Fruit fly (Drosophila melanogaster) whole organism, embryonic: ENCODE measurements around the gene wwk.

ENCODE experiments used
- Adf1 ChIP-seq: fragments of 200-800 bp; sonication (Bioruptor generic); IDR thresholded peaks from 2 replicates; pipeline ENCODE4 v1.3.6; 2022; ENCODE audit warnings: missing biosample characterization, missing genetic modification characterization
- Blimp-1 ChIP-seq: fragments of 200-800 bp; sonication (Bioruptor generic); optimal IDR thresholded peaks from 3 replicates; lab custom pipeline; 2018; ENCODE audit warnings: missing biosample characterization, missing genetic modification characterization, mild to moderate bottlenecking, moderate library complexity, missing genetic modification reagents
- CG10543 ChIP-seq: fragments of 200-800 bp; sonication (Bioruptor generic); optimal IDR thresholded peaks from 3 replicates; lab custom pipeline; 2017; ENCODE audit warnings: missing biosample characterization, mild to moderate bottlenecking, missing genetic modification characterization, moderate library complexity
- CG10959 ChIP-seq: fragments of 200-800 bp; sonication (Bioruptor generic); IDR thresholded peaks from 2 replicates; pipeline ENCODE4 v1.3.6; 2022; ENCODE audit warnings: missing biosample characterization, missing genetic modification characterization
- CG12071 ChIP-seq: fragments of 200-800 bp; sonication (Bioruptor generic); optimal IDR thresholded peaks from 3 replicates; lab custom pipeline; 2018; ENCODE audit warnings: missing biosample characterization, mild to moderate bottlenecking, missing genetic modification characterization
- CG12942 ChIP-seq: fragments of 200-800 bp; sonication (Bioruptor generic); optimal IDR thresholded peaks from 3 replicates; lab custom pipeline; 2016; ENCODE audit warnings: missing biosample characterization, missing genetic modification characterization
- CG13894 ChIP-seq: fragments of 200-800 bp; sonication (Bioruptor generic); optimal IDR thresholded peaks from 3 replicates; lab custom pipeline; 2018; ENCODE audit warnings: missing biosample characterization, mild to moderate bottlenecking, missing genetic modification characterization, moderate library complexity
- CG15269 ChIP-seq: fragments of 200-800 bp; sonication (Bioruptor generic); optimal IDR thresholded peaks from 2 replicates; lab custom pipeline; 2018; ENCODE audit warnings: missing biosample characterization, mild to moderate bottlenecking, missing genetic modification characterization, moderate library complexity
- CG16863 ChIP-seq: fragments of 200-800 bp; sonication (Bioruptor generic); optimal IDR thresholded peaks from 3 replicates; lab custom pipeline; 2016; ENCODE audit warnings: missing biosample characterization, missing genetic modification characterization
- CG17385 ChIP-seq: fragments of 200-800 bp; sonication (Bioruptor generic); optimal IDR thresholded peaks from 3 replicates; lab custom pipeline; 2018; ENCODE audit warnings: missing biosample characterization, mild to moderate bottlenecking, missing genetic modification characterization
- CG17568 ChIP-seq: fragments of 200-800 bp; sonication (Bioruptor generic); optimal IDR thresholded peaks from 2 replicates; lab custom pipeline; 2018; ENCODE audit warnings: missing biosample characterization, mild to moderate bottlenecking, missing genetic modification characterization, moderate library complexity
- CG18476 ChIP-seq: fragments of 200-800 bp; sonication (Bioruptor generic); optimal IDR thresholded peaks from 2 replicates; lab custom pipeline; 2016; ENCODE audit warnings: missing biosample characterization, mild to moderate bottlenecking, missing genetic modification characterization
- CG3995 ChIP-seq: fragments of 200-800 bp; sonication (Bioruptor generic); optimal IDR thresholded peaks from 3 replicates; lab custom pipeline; 2016; ENCODE audit warnings: missing biosample characterization, missing genetic modification characterization
- CG4282 ChIP-seq: fragments of 200-800 bp; sonication (Bioruptor generic); optimal IDR thresholded peaks from 2 replicates; lab custom pipeline; 2016; ENCODE audit warnings: missing biosample characterization, missing genetic modification characterization
- CG4328 ChIP-seq: fragments of 200-800 bp; sonication (Bioruptor generic); optimal IDR thresholded peaks from 3 replicates; lab custom pipeline; 2017; ENCODE audit warnings: missing biosample characterization, missing genetic modification reagents, missing genetic modification characterization
- CG5180 ChIP-seq: fragments of 200-800 bp; sonication (Bioruptor generic); optimal IDR thresholded peaks from 3 replicates; lab custom pipeline; 2017; ENCODE audit warnings: missing biosample characterization, missing genetic modification characterization, mild to moderate bottlenecking, moderate library complexity, missing genetic modification reagents
- CG6175 ChIP-seq: fragments of 200-800 bp; sonication (Bioruptor generic); IDR thresholded peaks from 3 replicates; pipeline ENCODE4 v1.3.6; 2022; ENCODE audit warnings: missing biosample characterization, missing genetic modification characterization
- CG6654 ChIP-seq: fragments of 200-800 bp; sonication (Bioruptor generic); optimal IDR thresholded peaks from 2 replicates; lab custom pipeline; 2017; ENCODE audit warnings: missing biosample characterization, mild to moderate bottlenecking, missing genetic modification characterization
- CG6813 ChIP-seq: fragments of 200-800 bp; sonication (Bioruptor generic); optimal IDR thresholded peaks from 2 replicates; lab custom pipeline; 2017; ENCODE audit warnings: missing biosample characterization, missing genetic modification characterization, mild to moderate bottlenecking, moderate library complexity, missing genetic modification reagents
- CG7357 ChIP-seq: fragments of 200-800 bp; sonication (Bioruptor generic); IDR thresholded peaks from 3 replicates; pipeline ENCODE4 v1.3.6; 2022; ENCODE audit warnings: missing biosample characterization, missing genetic modification characterization
- CG7556 ChIP-seq: fragments of 200-800 bp; sonication (Bioruptor generic); optimal IDR thresholded peaks from 2 replicates; lab custom pipeline; 2017; ENCODE audit warnings: missing biosample characterization, mild to moderate bottlenecking, missing genetic modification characterization
- CG7839 ChIP-seq: fragments of 200-800 bp; sonication (Bioruptor generic); optimal IDR thresholded peaks from 3 replicates; lab custom pipeline; 2018; ENCODE audit warnings: missing biosample characterization, mild to moderate bottlenecking, missing genetic modification characterization, moderate library complexity
- CG9932 ChIP-seq: fragments of 200-800 bp; sonication (Bioruptor generic); IDR thresholded peaks from 2 replicates; pipeline ENCODE4 v1.3.6; 2022; ENCODE audit warnings: missing biosample characterization, missing genetic modification characterization
- D19A ChIP-seq: fragments of 200-800 bp; optimal IDR thresholded peaks from 3 replicates; lab custom pipeline; 2019; ENCODE audit warnings: missing biosample characterization, mild to moderate bottlenecking, missing genetic modification characterization, moderate library complexity
- Dek ChIP-seq: fragments of 200-800 bp; sonication (Bioruptor generic); optimal IDR thresholded peaks from 3 replicates; lab custom pipeline; 2019; ENCODE audit warnings: missing biosample characterization, mild to moderate bottlenecking, missing genetic modification characterization, moderate library complexity
- H15 ChIP-seq: fragments of 200-800 bp; sonication (Bioruptor generic); IDR thresholded peaks from 3 replicates; pipeline ENCODE4 v1.3.6; 2022; ENCODE audit warnings: missing biosample characterization, missing genetic modification characterization
- HHEX ChIP-seq: fragments of 200-800 bp; sonication (Bioruptor generic); optimal IDR thresholded peaks from 3 replicates; lab custom pipeline; 2017; ENCODE audit warnings: missing biosample characterization, mild to moderate bottlenecking, missing genetic modification characterization, missing genetic modification reagents
- Hand ChIP-seq: fragments of 200-800 bp; sonication (Bioruptor generic); optimal IDR thresholded peaks from 2 replicates; lab custom pipeline; 2017; ENCODE audit warnings: mild to moderate bottlenecking, missing biosample characterization, missing genetic modification reagents, missing genetic modification characterization
- HmgD ChIP-seq: fragments of 200-800 bp; sonication (Bioruptor generic); optimal IDR thresholded peaks from 3 replicates; lab custom pipeline; 2016; ENCODE audit warnings: missing biosample characterization, missing genetic modification characterization
- MESR4 ChIP-seq: fragments of 200-800 bp; sonication (Bioruptor generic); optimal IDR thresholded peaks from 2 replicates; lab custom pipeline; 2018; ENCODE audit warnings: missing biosample characterization, mild to moderate bottlenecking, missing genetic modification characterization, moderate library complexity
- NK7.1 ChIP-seq: fragments of 200-800 bp; sonication (Bioruptor generic); optimal IDR thresholded peaks from 3 replicates; lab custom pipeline; 2016; ENCODE audit warnings: missing biosample characterization, missing genetic modification characterization
- Sin3A ChIP-seq: fragments of >200 bp; optimal IDR thresholded peaks from 2 replicates; lab custom pipeline; 2018
- Sry-δ ChIP-seq: fragments of 200-800 bp; sonication (Bioruptor generic); optimal IDR thresholded peaks from 2 replicates; lab custom pipeline; 2016; ENCODE audit warnings: missing biosample characterization, missing genetic modification characterization
- TFAM ChIP-seq: fragments of 200-800 bp; sonication (Bioruptor generic); optimal IDR thresholded peaks from 2 replicates; lab custom pipeline; 2017; ENCODE audit warnings: missing biosample characterization, missing genetic modification characterization, inconsistent platforms
- Usf ChIP-seq: fragments of 200-800 bp; sonication (Bioruptor generic); optimal IDR thresholded peaks from 2 replicates; lab custom pipeline; 2017; ENCODE audit warnings: missing genotype, missing biosample characterization, missing genetic modification characterization
- ato ChIP-seq: fragments of 200-800 bp; sonication (Bioruptor generic); IDR thresholded peaks from 2 replicates; pipeline ENCODE4 v1.3.6; 2022; ENCODE audit warnings: missing biosample characterization, missing genetic modification characterization; ENCODE audit not compliant: partially characterized antibody
- br ChIP-seq: fragments of >200 bp; optimal IDR thresholded peaks from 2 replicates; lab custom pipeline; 2017
- btn ChIP-seq: fragments of 200-800 bp; sonication (Bioruptor generic); optimal IDR thresholded peaks from 2 replicates; lab custom pipeline; 2016; ENCODE audit warnings: missing biosample characterization, missing genetic modification characterization
- cad ChIP-seq: fragments of >200 bp; optimal IDR thresholded peaks from 2 replicates; lab custom pipeline; 2017; ENCODE audit warnings: missing biosample characterization, missing genetic modification characterization
- ci ChIP-seq: fragments of 200-800 bp; sonication (Bioruptor generic); IDR thresholded peaks from 3 replicates; pipeline ENCODE4 v1.3.6; 2022; ENCODE audit warnings: missing biosample characterization, missing genetic modification characterization
- crp ChIP-seq, 2 experiments: fragments of 200-800 bp; sonication (Bioruptor generic); optimal IDR thresholded peaks; 2 replicates in 1 of 2; 3 replicates in 1 of 2; lab custom pipeline; 2017; ENCODE audit warnings: missing biosample characterization in 2 of 2, missing genetic modification characterization in 2 of 2, mild to moderate bottlenecking in 1 of 2, moderate library complexity in 1 of 2
- fu2 ChIP-seq: fragments of 200-800 bp; sonication (Bioruptor generic); optimal IDR thresholded peaks from 2 replicates; lab custom pipeline; 2016; ENCODE audit warnings: missing biosample characterization, missing genetic modification characterization
- gsb-n ChIP-seq: fragments of 200-800 bp; sonication (Bioruptor generic); optimal IDR thresholded peaks from 3 replicates; lab custom pipeline; 2018; ENCODE audit warnings: missing biosample characterization, mild to moderate bottlenecking, missing genetic modification characterization
- hb ChIP-seq: fragments of 200-800 bp; sonication (Bioruptor generic); IDR thresholded peaks from 3 replicates; pipeline ENCODE4 v1.3.6; 2022; ENCODE audit warnings: missing biosample characterization, missing genetic modification characterization; ENCODE audit not compliant: partially characterized antibody
- hbn ChIP-seq: fragments of 200-800 bp; sonication (Bioruptor generic); IDR thresholded peaks from 2 replicates; pipeline ENCODE4 v1.3.6; 2022; ENCODE audit warnings: missing biosample characterization, missing genetic modification characterization; ENCODE audit not compliant: partially characterized antibody
- insv ChIP-seq, 2 experiments: fragments of 200-800 bp; sonication (Bioruptor generic); optimal IDR thresholded peaks; 3 replicates each; lab custom pipeline; 2016 to 2018; ENCODE audit warnings: missing biosample characterization in 2 of 2, missing genetic modification characterization in 2 of 2
- pum ChIP-seq: fragments of 200-800 bp; sonication (Bioruptor generic); optimal IDR thresholded peaks from 2 replicates; lab custom pipeline; 2016; ENCODE audit warnings: missing biosample characterization, missing genetic modification characterization
- tap ChIP-seq: fragments of 200-800 bp; optimal IDR thresholded peaks from 3 replicates; lab custom pipeline; 2019; ENCODE audit warnings: missing biosample characterization, mild to moderate bottlenecking, missing genetic modification characterization, moderate library complexity

The wwk gene

DNA sequence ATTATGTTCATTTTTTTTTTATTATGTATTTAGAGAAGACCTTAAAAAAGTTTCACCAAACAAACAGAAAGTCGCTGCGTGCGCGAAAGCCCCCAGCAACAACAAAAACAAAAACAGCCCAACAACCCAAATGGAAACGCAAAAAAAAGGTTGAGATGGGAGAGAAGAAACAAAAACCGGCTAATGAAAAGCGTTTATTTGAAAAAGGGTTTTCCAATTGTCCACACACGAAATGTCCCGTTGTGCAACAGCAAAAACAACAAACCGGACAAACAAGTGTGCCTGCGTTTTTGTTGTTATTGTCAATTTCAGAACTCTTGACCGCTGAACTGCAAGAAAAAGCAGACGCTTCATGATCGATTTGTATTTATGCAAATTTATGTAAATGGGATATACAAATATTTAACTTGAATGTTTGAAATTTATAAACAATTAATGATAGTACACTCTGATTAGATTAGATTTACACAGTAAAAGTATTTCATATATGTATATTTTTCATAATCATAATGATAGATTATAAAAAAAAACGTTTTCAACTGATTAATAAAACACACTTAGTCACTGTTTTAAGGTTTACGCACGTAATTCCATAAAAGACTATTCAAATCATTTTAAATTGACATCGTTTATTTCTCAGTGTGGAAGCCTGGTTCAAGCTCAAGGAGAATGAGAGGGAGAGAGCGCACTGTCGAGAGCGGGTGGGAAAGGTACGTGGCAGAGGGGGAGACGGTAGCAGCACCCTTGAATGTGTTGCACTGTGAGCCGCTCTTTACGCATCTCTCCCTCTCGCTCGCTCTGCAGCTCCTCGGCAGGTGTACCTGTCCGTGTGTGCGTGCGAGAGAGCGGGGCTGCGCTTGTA, 18.0 kb upstream of the wwk start (continued):
- TF ChIP-seq insv (GFP tag; optimal IDR thresholded peaks at IDR 0.05; lab: Kevin White, UChicago) (no peak), Usf (GFP tag; lab: Kevin White, UChicago) (peak; percentile 62), Sin3A (lab: Kevin White, UChicago) (no peak), CG6654 (GFP tag; lab: Kevin White, UChicago) (peak; percentile 44), gsb-n (peak; percentile 78), CG3995 (peak; percentile 17), CG18476 (GFP tag; lab: Kevin White, UChicago) (peak; percentile 54), CG15269 (tag; lab: Kevin White, UChicago) (peak; percentile 72), Sry-δ (GFP tag; lab: Kevin White, UChicago) (no peak), CG5180 (peak; percentile 67), H15 (GFP tag; lab: Robert Waterston, UW) (peak; percentile 63; the same call in 2 of the 3 replicates), ci (GFP tag; lab: Robert Waterston, UW) (peak; percentile 83), Hand (GFP tag; lab: Kevin White, UChicago) (peak; percentile 7), btn (GFP tag; lab: Kevin White, UChicago) (no peak), fu2 (GFP tag; lab: Kevin White, UChicago) (no peak), CG10959 (peak; percentile 76), Adf1 (peak; percentile 23; the same call in 1 of the 2 replicates), CG13894 (no peak), CG4328 (peak; percentile 55), NK7.1 (GFP tag; lab: Kevin White, UChicago) (no peak), CG7556 (peak; percentile 89), CG7839 (tag; lab: Kevin White, UChicago) (peak; percentile 89), CG4282 (no peak), CG10543 (GFP tag; lab: Kevin White, UChicago) (peak; percentile 10), TFAM (peak; percentile 11), br (lab: Kevin White, UChicago) (no peak), HmgD (GFP tag; lab: Kevin White, UChicago) (no peak), crp (GFP tag; optimal IDR thresholded peaks at IDR 0.05; lab: Kevin White, UChicago) (peak in 1 of 2 experiments; percentile 16), CG12071 (GFP tag; lab: Kevin White, UChicago) (peak; percentile 11), Dek (tag; lab: Kevin White, UChicago) (peak; percentile 41), pum (GFP tag; lab: Kevin White, UChicago) (peak; percentile 34), CG17385 (peak; percentile 68), Blimp-1 (GFP tag; lab: Kevin White, UChicago) (peak; percentile 82), CG6175 (0 out of 3 replicates have a peak, but pooled peaks have one; percentile 21), CG12942 (GFP tag; lab: Kevin White, UChicago) (peak; percentile 69), CG16863 (GFP tag; lab: Kevin White, UChicago) (peak; percentile 19), hbn (GFP tag; lab: Robert Waterston, UW) (0 out of 2 replicates have a peak, but pooled peaks have one; percentile 21), MESR4 (GFP tag; lab: Kevin White, UChicago) (no peak), hb (no peak), CG9932 (GFP tag; lab: Robert Waterston, UW) (peak; percentile 51), D19A (tag; lab: Kevin White, UChicago) (peak; percentile 71), CG17568 (peak; percentile 25), cad (GFP tag; lab: Kevin White, UChicago) (no peak), ato (GFP tag; lab: Robert Waterston, UW) (no peak), CG7357 (GFP tag; lab: Robert Waterston, UW) (peak; percentile 66; the same call in 1 of the 3 replicates), HHEX (peak; percentile 76), tap (tag; lab: Kevin White, UChicago) (peak; percentile 51), CG6813 (GFP tag; lab: Kevin White, UChicago) (peak; percentile 36)
